Fruit fly (Drosophila melanogaster): ENCODE results near the gene NSD.
A peak's percentile ranks its signal among the peaks of the same experiment; 100 is the strongest.

The NSD gene

dm6 chr3R:27916355-27917019 lies 21.2 kb downstream of the NSD start, which contains the start of the genes CG5003 and mRpS22 (continued):
- TF ChIP-seq E2f1 (GFP tag; IDR thresholded peaks at IDR 0.05) (no peak), ara (GFP tag; IDR thresholded peaks at IDR 0.05) (no peak), fd96Cb (tag; optimal IDR thresholded peaks at IDR 0.05) (peak; percentile 20), CG6813 (GFP tag; optimal IDR thresholded peaks at IDR 0.05) (no peak), aop (GFP tag; IDR thresholded peaks at IDR 0.05) (no peak), CG18011 (GFP tag; optimal IDR thresholded peaks at IDR 0.05) (peak; percentile 31), ftz-f1 (GFP tag; optimal IDR thresholded peaks at IDR 0.05) (no peak), CG2202 (tag; optimal IDR thresholded peaks at IDR 0.05) (no peak), CG10565 (GFP tag; optimal IDR thresholded peaks at IDR 0.05) (no peak), tup (GFP tag; optimal IDR thresholded peaks at IDR 0.05) (no peak), Gug (GFP tag; IDR thresholded peaks at IDR 0.05) (peak; percentile 9; the same call in 2 of the 4 replicates), CG6791 (GFP tag; IDR thresholded peaks at IDR 0.05; ENCODE audit: partially characterized antibody) (no peak), tio (GFP tag; optimal IDR thresholded peaks at IDR 0.05) (no peak), Scr (GFP tag; IDR thresholded peaks at IDR 0.05; ENCODE audit: partially characterized antibody) (peak; percentile 48; the same call in 1 of the 2 replicates), CG6254 (GFP tag; optimal IDR thresholded peaks at IDR 0.05) (no peak), Asciz (GFP tag; optimal IDR thresholded peaks at IDR 0.05) (no peak), CG4707 (GFP tag; optimal IDR thresholded peaks at IDR 0.05) (no peak), pb (GFP tag; optimal IDR thresholded peaks at IDR 0.05) (no peak), fd102C (GFP tag; optimal IDR thresholded peaks at IDR 0.05) (no peak), jumu (GFP tag; optimal IDR thresholded peaks at IDR 0.05) (no peak), CG2120 (GFP tag; optimal IDR thresholded peaks at IDR 0.05) (peak; percentile 59), CG17802 (tag; optimal IDR thresholded peaks at IDR 0.05) (no peak), Hr78 (GFP tag; optimal IDR thresholded peaks at IDR 0.05) (no peak), gt (GFP tag; IDR thresholded peaks at IDR 0.05) (no peak), CG17186 (GFP tag; optimal IDR thresholded peaks at IDR 0.05) (no peak), CG7963 (GFP tag; IDR thresholded peaks at IDR 0.05; ENCODE audit: partially characterized antibody) (no peak), CkIIα-i1 (GFP tag; IDR thresholded peaks at IDR 0.05) (no peak), grau (tag; optimal IDR thresholded peaks at IDR 0.05) (peak; percentile 68), cwo (GFP tag; optimal IDR thresholded peaks at IDR 0.05) (peak; percentile 27), fd64A (GFP tag; optimal IDR thresholded peaks at IDR 0.05) (no peak), HLH4C (GFP tag; IDR thresholded peaks at IDR 0.05; ENCODE audit: partially characterized antibody) (no peak), gsb-n (tag; optimal IDR thresholded peaks at IDR 0.05) (peak; percentile 54), Tbp (GFP tag; optimal IDR thresholded peaks at IDR 0.05) (no peak), nmo (GFP tag; optimal IDR thresholded peaks at IDR 0.05) (peak; percentile 80), CG2116 (GFP tag; optimal IDR thresholded peaks at IDR 0.05) (peak; percentile 51), CG16815 (GFP tag; optimal IDR thresholded peaks at IDR 0.05) (peak; percentile 47), trh (GFP tag; optimal IDR thresholded peaks at IDR 0.05) (no peak), CG33213 (GFP tag; optimal IDR thresholded peaks at IDR 0.05) (peak; percentile 58), ap (GFP tag; IDR thresholded peaks at IDR 0.05) (0 out of 2 replicates have a peak, but pooled peaks have one; percentile 10), eyg (GFP tag; optimal IDR thresholded peaks at IDR 0.05) (no peak), HHEX (GFP tag; optimal IDR thresholded peaks at IDR 0.05) (peak; percentile 29), CG11723 (GFP tag; optimal IDR thresholded peaks at IDR 0.05) (peak; percentile 45), exex (tag; optimal IDR thresholded peaks at IDR 0.05) (peak; percentile 48), hth (optimal IDR thresholded peaks at IDR 0.05) (no peak), CG1792 (GFP tag; optimal IDR thresholded peaks at IDR 0.05) (no peak), CG8290 (GFP tag; optimal IDR thresholded peaks at IDR 0.05) (no peak), CG8290 (tag; optimal IDR thresholded peaks at IDR 0.05) (peak in 1 of 2 experiments; percentile 7), Side (GFP tag; optimal IDR thresholded peaks at IDR 0.05) (no peak), Dp (GFP tag; optimal IDR thresholded peaks at IDR 0.05) (peak; percentile 10), CG10654 (GFP tag; optimal IDR thresholded peaks at IDR 0.05) (peak; percentile 33)
